Worm (Caenorhabditis elegans) whole organism, mixed stage, embryonic: ENCODE data around the gene Y68A4A.10.

Source experiments
- ces-1 ChIP-seq: fragments of 150-350 bp; optimal IDR thresholded peaks from 2 replicates; lab custom pipeline; 2014; ENCODE audit warnings: missing biosample characterization, missing genetic modification reagents, missing genetic modification characterization
- elt-1 ChIP-seq: sonication (generic microtip); optimal IDR thresholded peaks from 2 replicates; lab custom pipeline; 2017; ENCODE audit warnings: missing genetic modification characterization, mild to moderate bottlenecking, missing compliant biosample characterization, antibody characterized with exemption, moderate library complexity, borderline replicate concordance; ENCODE audit not compliant: insufficient read depth
- elt-3 ChIP-seq: fragments of 150-350 bp; optimal IDR thresholded peaks from 2 replicates; lab custom pipeline; 2014; ENCODE audit warnings: missing biosample characterization, missing genetic modification characterization
- flh-1 ChIP-seq: fragments of 200-800 bp; sonication (Bioruptor generic); optimal IDR thresholded peaks from 2 replicates; lab custom pipeline; 2018; ENCODE audit warnings: mild to moderate bottlenecking, missing genetic modification characterization, moderate library complexity, missing compliant biosample characterization
- hlh-1 ChIP-seq: fragments of 150-350 bp; optimal IDR thresholded peaks from 2 replicates; lab custom pipeline; 2014; ENCODE audit warnings: missing biosample characterization, missing genetic modification reagents, missing genetic modification characterization
- lsy-2 ChIP-seq: fragments of 150-350 bp; optimal IDR thresholded peaks from 2 replicates; lab custom pipeline; 2014; ENCODE audit warnings: missing biosample characterization, missing genetic modification characterization
- mep-1 ChIP-seq: fragments of 150-350 bp; optimal IDR thresholded peaks from 2 replicates; lab custom pipeline; 2017; ENCODE audit warnings: missing biosample characterization, missing genetic modification reagents, missing genetic modification characterization, inconsistent platforms
- nhr-12 ChIP-seq: fragments of 150-350 bp; optimal IDR thresholded peaks from 2 replicates; lab custom pipeline; 2014; ENCODE audit warnings: missing biosample characterization, missing genetic modification characterization
- nhr-237 ChIP-seq: fragments of 150-350 bp; optimal IDR thresholded peaks from 2 replicates; lab custom pipeline; 2014; ENCODE audit warnings: missing biosample characterization, missing genetic modification characterization
- nhr-28 ChIP-seq: fragments of 150-350 bp; optimal IDR thresholded peaks from 2 replicates; lab custom pipeline; 2014; ENCODE audit warnings: missing biosample characterization, missing genetic modification characterization
- nhr-76 ChIP-seq: sonication (generic microtip); optimal IDR thresholded peaks from 2 replicates; lab custom pipeline; 2017; ENCODE audit warnings: missing biosample characterization, missing genetic modification characterization
- pha-4 ChIP-seq: fragments of 150-350 bp; optimal IDR thresholded peaks from 2 replicates; lab custom pipeline; 2018; ENCODE audit warnings: missing biosample characterization, missing genetic modification reagents, missing genetic modification characterization
- sptf-1 ChIP-seq: sonication (generic microtip); optimal IDR thresholded peaks from 2 replicates; lab custom pipeline; 2017; ENCODE audit warnings: mild to moderate bottlenecking, missing genetic modification characterization, moderate library complexity, missing compliant biosample characterization
- ztf-11 ChIP-seq: fragments of 150-350 bp; optimal IDR thresholded peaks from 2 replicates; lab custom pipeline; 2014; ENCODE audit warnings: missing biosample characterization, missing genetic modification characterization

ce11 chrV:17167457-17167856, 34.5 kb upstream of the Y68A4A.10 start, which contains the start of gene srz-66:
- TF ChIP-seq nhr-76 (no peak), ztf-11 (tag; lab: Kevin White, UChicago) (no peak), mep-1 (tag; lab: Kevin White, UChicago) (no peak), elt-3 (tag; lab: Kevin White, UChicago) (no peak), flh-1 (no peak), elt-1 (no peak), nhr-28 (no peak), hlh-1 (tag; lab: Kevin White, UChicago) (no peak), nhr-12 (tag; lab: Kevin White, UChicago) (no peak), nhr-237 (tag; lab: Kevin White, UChicago) (no peak), pha-4 (tag; lab: Kevin White, UChicago) (no peak), lsy-2 (tag; lab: Kevin White, UChicago) (no peak), ces-1 (GFP tag; lab: Kevin White, UChicago) (no peak), sptf-1 (tag; lab: Kevin White, UChicago) (no peak)
